Worm (Caenorhabditis elegans): Measurements from ENCODE around the gene rnst-2.

ce11 chrV:1038074-1038473, 23.3 kb upstream of the rnst-2 start:
- TF ChIP-seq ceh-19 (GFP tag; optimal IDR thresholded peaks at IDR 0.05), result no peak
- no peak for TF ChIP-seq ceh-24 (tag; optimal IDR thresholded peaks at IDR 0.05)
- TF ChIP-seq fkh-10 (GFP tag; optimal IDR thresholded peaks at IDR 0.05), result no peak
- TF ChIP-seq ama-1 (optimal IDR thresholded peaks at IDR 0.05), result no peak
- TF ChIP-seq nhr-11 (tag; optimal IDR thresholded peaks at IDR 0.05), result no peak
- TF ChIP-seq hlh-13 (GFP tag; optimal IDR thresholded peaks at IDR 0.05), result no peak
- no peak for TF ChIP-seq K02D7.2 (tag; optimal IDR thresholded peaks at IDR 0.05)
